Fruit fly (Drosophila melanogaster) whole organism: ENCODE measurements around the gene tw.

Experiments used
- CG8478 ChIP-seq: fragments of >200 bp; optimal IDR thresholded peaks from 2 replicates; lab custom pipeline; 2018; ENCODE audit warnings: inconsistent platforms
- Dll ChIP-seq: fragments of >200 bp; optimal IDR thresholded peaks from 2 replicates; lab custom pipeline; 2017
- EcR ChIP-seq, 2 experiments: fragments of >200 bp; optimal IDR thresholded peaks; 2 replicates each; lab custom pipeline; 2017; ENCODE audit warnings: missing biosample characterization in 2 of 2, missing genetic modification characterization in 2 of 2, missing genetic modification reagents in 2 of 2
- pan ChIP-seq: fragments of >200 bp; optimal IDR thresholded peaks from 2 replicates; lab custom pipeline; 2017
- psq ChIP-seq: fragments of >200 bp; optimal IDR thresholded peaks from 2 replicates; lab custom pipeline; 2017
- usp ChIP-seq: fragments of >200 bp; optimal IDR thresholded peaks from 2 replicates; lab custom pipeline; 2017; ENCODE audit warnings: missing biosample characterization, missing genetic modification characterization, mixed read lengths

tw gene

DNA sequence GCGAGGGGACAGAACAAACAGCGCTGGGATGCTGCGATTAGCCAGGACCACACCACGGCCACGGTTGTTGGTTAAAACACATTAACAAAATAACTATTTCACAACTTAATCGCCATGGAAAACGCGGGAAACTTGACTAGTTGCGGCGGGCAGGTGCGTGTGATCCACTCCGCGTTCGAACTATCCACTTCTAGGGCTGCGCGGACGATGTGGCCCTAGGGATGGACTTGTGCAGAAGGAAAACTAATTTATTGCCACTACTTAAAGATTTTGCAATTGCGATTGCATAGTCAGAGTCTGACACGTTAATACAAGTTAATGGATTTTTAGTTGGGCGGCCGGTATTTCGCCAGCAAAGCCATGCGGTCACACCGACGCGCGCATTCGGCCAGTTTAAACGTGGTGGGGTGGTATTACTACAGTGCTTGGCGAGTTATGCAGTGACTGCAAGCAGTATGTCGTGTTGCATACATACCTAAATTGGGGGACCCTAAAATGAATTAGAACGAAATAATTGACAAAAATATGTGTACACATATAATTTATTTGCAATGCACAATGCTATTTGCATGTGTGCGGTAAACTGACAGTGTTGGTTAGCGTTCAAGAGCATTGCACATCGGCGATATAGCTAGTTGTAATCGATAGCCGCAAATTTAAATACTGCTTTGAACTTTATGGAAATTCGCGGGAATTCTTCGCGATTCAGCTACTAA, 16.8 kb downstream of the tw start, which contains the start of gene Rbf:
TSS of gene Rbf (minus strand) at position 323 of the 716 bp plus-strand sequence.
- no peak for TF ChIP-seq Dll (lab: Kevin White, UChicago)
- TF ChIP-seq psq, result no peak
- no peak for TF ChIP-seq CG8478 (lab: Kevin White, UChicago)
- TF ChIP-seq usp (GFP tag; lab: Kevin White, UChicago), result no peak
- TF ChIP-seq EcR (GFP tag; optimal IDR thresholded peaks at IDR 0.05; lab: Kevin White, UChicago), result no peak
- no peak for TF ChIP-seq pan

DNA sequence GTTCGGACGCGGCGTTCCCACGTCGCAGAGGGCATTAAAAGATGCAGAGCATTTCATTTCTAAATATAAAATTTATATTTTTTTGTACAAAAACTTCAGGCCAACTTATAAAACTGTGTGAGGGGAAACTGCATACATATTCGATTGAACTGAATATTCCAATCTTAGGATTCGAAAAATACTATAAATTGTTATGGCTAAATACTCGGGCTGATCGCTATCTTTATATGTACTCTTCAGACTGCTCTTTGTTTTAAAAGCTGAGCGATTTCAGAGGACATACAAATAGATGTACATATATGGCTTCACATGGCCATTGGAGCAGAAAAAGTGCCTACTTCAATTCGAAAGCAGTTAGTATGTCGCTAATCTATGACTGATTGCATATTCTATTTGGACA, 18.8 kb downstream of the tw start, which contains the start of gene CG13359:
TSS of gene CG13359 (minus strand) at position 101 of the 400 bp plus-strand sequence.
- TF ChIP-seq usp (GFP tag; lab: Kevin White, UChicago) (no peak), Dll (lab: Kevin White, UChicago) (no peak), EcR (GFP tag; optimal IDR thresholded peaks at IDR 0.05; lab: Kevin White, UChicago) (no peak), psq (no peak), pan (no peak), CG8478 (lab: Kevin White, UChicago) (no peak)

DNA sequence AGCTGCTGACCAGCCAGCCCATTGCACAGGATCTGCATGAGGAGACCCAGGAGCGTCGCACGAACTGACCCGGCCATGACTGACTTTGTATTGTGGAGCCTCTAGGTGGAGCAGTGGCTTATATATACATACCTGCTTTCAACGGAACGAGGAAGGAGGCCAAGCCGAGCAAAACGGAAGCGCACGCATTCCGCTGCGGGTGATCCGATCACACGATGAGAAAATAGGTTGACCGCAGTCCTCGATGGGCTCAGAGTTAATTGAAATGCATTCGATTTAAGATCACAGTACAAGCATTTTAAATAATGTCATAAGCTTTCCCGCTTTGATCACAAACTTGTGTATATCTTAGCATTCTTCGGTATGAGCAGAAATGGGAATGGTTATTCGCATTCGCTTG, 20.3 kb downstream of the tw start, which contains the start of gene CG13358:
TSS of gene CG13358 (minus strand) at position 101 of the 400 bp plus-strand sequence.
- no peak for TF ChIP-seq psq
- TF ChIP-seq pan, result no peak
- no peak for TF ChIP-seq usp (GFP tag; lab: Kevin White, UChicago)
- no peak for TF ChIP-seq CG8478 (lab: Kevin White, UChicago)

DNA sequence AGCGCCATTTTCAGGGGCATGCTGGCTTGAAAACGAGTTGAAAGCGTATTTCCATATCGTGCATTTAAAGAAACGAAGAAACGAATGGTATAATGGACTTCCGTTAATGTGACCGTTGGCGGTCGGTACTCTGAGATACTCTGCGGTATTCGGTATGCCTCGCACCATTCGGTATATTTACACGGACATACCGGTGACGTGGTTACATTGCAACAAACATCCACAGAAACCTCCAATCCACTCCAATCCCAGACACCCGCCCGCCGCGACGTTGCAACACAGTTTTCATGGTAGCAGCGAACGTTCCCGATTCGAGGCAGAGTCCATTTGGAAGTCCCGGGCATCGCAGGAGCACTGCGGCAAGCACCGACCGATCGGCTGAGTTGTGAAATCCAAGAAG, 21.4 kb downstream of the tw start, which contains the start of gene Sec22:
TSS of gene Sec22 (plus strand) at position 170 of the 400 bp plus-strand sequence.
- TF ChIP-seq pan (no peak), usp (GFP tag; lab: Kevin White, UChicago) (no peak), psq (no peak), EcR (GFP tag; optimal IDR thresholded peaks at IDR 0.05; lab: Kevin White, UChicago) (no peak), CG8478 (lab: Kevin White, UChicago) (no peak), Dll (lab: Kevin White, UChicago) (no peak)

DNA sequence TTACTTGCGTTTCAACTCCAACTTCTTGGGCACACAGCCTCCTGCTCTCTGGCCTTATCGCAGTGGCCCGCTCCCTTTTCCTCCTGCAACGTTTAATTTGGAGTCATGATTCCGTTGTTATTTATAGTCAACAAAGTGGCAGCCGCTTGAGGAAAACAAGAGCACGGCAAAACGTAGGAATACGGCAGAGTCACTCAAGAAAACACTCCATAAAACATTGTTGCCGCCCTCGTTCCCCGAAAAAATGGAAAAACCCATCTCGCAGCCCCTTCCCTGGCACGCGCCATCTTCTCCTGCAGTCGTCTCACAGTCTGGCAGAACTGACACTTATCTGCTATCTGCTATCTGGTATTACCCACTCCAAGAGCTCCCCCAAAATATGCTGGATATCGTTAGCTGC, 40.4 kb downstream of the tw start:
- TF ChIP-seq EcR (GFP tag; optimal IDR thresholded peaks at IDR 0.05; lab: Kevin White, UChicago) (no peak), usp (GFP tag; lab: Kevin White, UChicago) (no peak), Dll (lab: Kevin White, UChicago) (no peak), pan (no peak), CG8478 (lab: Kevin White, UChicago) (no peak), psq (no peak)

DNA sequence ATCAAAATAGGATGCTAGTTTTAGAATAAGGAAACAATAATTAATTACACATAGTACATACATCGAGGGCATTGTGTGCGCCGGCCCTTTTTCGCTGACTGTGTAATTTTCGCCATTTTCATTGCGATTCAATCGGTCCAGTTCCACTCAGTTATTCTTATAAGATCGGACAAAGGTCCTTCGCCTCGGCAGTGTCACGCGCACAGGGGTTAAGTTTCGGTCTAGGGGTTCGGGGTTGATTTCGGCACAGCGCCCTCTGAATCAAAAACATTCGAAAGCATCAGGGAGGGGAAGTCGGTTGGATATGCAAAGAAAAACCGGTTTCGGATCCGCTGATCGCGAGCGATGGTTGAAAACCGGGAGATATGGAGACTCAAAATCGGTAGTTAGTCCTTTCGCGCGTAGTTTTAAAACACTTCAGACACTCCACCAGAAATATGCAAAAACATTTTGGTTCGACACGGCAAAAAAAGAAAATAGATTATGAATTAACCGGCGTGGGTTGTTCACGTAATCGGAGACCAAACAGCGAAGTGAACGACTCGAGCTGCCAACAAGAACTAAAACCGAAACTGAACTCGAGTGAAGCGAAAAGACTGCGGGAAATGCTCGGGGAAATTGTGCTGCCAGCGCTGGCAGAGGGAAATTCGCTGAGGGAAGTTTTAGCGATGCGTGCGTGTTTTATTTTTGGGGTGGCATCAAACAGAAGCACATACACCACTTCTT, 51.6 kb downstream of the tw start:
- no peak for TF ChIP-seq EcR (GFP tag; optimal IDR thresholded peaks at IDR 0.05; lab: Kevin White, UChicago)
- no peak for TF ChIP-seq CG8478 (lab: Kevin White, UChicago)
- TF ChIP-seq psq, result no peak
- no peak for TF ChIP-seq Dll (lab: Kevin White, UChicago)
- TF ChIP-seq pan, result no peak
- no peak for TF ChIP-seq usp (GFP tag; lab: Kevin White, UChicago)
